Worm (Caenorhabditis elegans) whole organism, L4 larva: ENCODE measurements around the gene grld-1.

Experiments used
- aha-1 ChIP-seq: fragments of 150-350 bp; peaks from one replicate; lab custom pipeline; 2014; ENCODE audit warnings: missing biosample characterization, missing genetic modification characterization
- ceh-82 ChIP-seq: sonication (generic microtip); optimal IDR thresholded peaks from 2 replicates; lab custom pipeline; 2017; ENCODE audit warnings: missing biosample characterization, missing genetic modification characterization
- daf-12 ChIP-seq: fragments of 150-350 bp; optimal IDR thresholded peaks from 2 replicates; lab custom pipeline; 2014; ENCODE audit warnings: missing biosample characterization, missing genetic modification reagents, missing genetic modification characterization
- daf-19 ChIP-seq: fragments of 200-800 bp; sonication (Bioruptor generic); conservative IDR thresholded peaks from 2 replicates; pipeline ENCODE4 v1.3.6; 2022; ENCODE audit warnings: missing genetic modification characterization, missing compliant biosample characterization
- lin-15B ChIP-seq: fragments of 150-350 bp; sonication (generic microtip); optimal IDR thresholded peaks from 3 replicates; lab custom pipeline; 2014; ENCODE audit warnings: missing biosample characterization, missing genetic modification characterization
- nhr-77 ChIP-seq: fragments of 150-350 bp; optimal IDR thresholded peaks from 2 replicates; lab custom pipeline; 2014; ENCODE audit warnings: missing biosample characterization, missing genetic modification characterization
- snpc-4 ChIP-seq: fragments of 150-350 bp; optimal IDR thresholded peaks from 2 replicates; lab custom pipeline; 2014; ENCODE audit warnings: missing biosample characterization, missing genetic modification characterization
- zag-1 ChIP-seq: fragments of 150-350 bp; optimal IDR thresholded peaks from 2 replicates; lab custom pipeline; 2014; ENCODE audit warnings: missing biosample characterization, missing genetic modification characterization
- ztf-11 ChIP-seq: fragments of 150-350 bp; optimal IDR thresholded peaks from 2 replicates; lab custom pipeline; 2014; ENCODE audit warnings: missing biosample characterization, missing genetic modification characterization
- ztf-7 ChIP-seq: fragments of 150-350 bp; optimal IDR thresholded peaks from 2 replicates; lab custom pipeline; 2014; ENCODE audit warnings: missing biosample characterization, missing genetic modification characterization

- TF ChIP-seq nhr-77 (tag; lab: Kevin White, UChicago) (no peak), ztf-11 (tag; lab: Kevin White, UChicago) (no peak), aha-1 (tag; lab: Kevin White, UChicago) (no peak), daf-19 (no peak), snpc-4 (tag; lab: Kevin White, UChicago) (no peak), ztf-7 (tag; lab: Kevin White, UChicago) (no peak), daf-12 (tag; lab: Kevin White, UChicago) (no peak), ceh-82 (tag; lab: Kevin White, UChicago) (no peak), lin-15B (tag; lab: Kevin White, UChicago) (no peak), zag-1 (tag; lab: Kevin White, UChicago) (no peak)
These were observed 28.1 kb downstream of the grld-1 start for ce11 chrIV:97681-98080.
